Fruit fly (Drosophila melanogaster) whole organism, prepupa: Measurements from ENCODE around the gene mRpS25.
A peak's percentile ranks its signal among the peaks of the same experiment; 100 is the strongest.

Source experiments
- Blimp-1 ChIP-seq: fragments of 200-800 bp; sonication (Bioruptor generic); optimal IDR thresholded peaks from 3 replicates; lab custom pipeline; 2017; ENCODE audit warnings: missing biosample characterization, missing genetic modification characterization, mild to moderate bottlenecking, moderate library complexity, missing genetic modification reagents
- CG10631 ChIP-seq: fragments of 200-800 bp; sonication (Bioruptor generic); optimal IDR thresholded peaks from 2 replicates; lab custom pipeline; 2016; ENCODE audit warnings: missing biosample characterization, missing genetic modification characterization
- CG11294 ChIP-seq: fragments of 200-800 bp; sonication (Bioruptor generic); IDR thresholded peaks from 2 replicates; pipeline ENCODE4 v1.3.6; 2022; ENCODE audit warnings: missing biosample characterization, missing genetic modification characterization
- CG11762 ChIP-seq: fragments of 200-800 bp; sonication (Bioruptor generic); optimal IDR thresholded peaks from 3 replicates; lab custom pipeline; 2016; ENCODE audit warnings: missing biosample characterization, missing genetic modification characterization; ENCODE audit not compliant: insufficient read depth
- CG15336 ChIP-seq: fragments of 200-800 bp; sonication (Bioruptor generic); IDR thresholded peaks from 2 replicates; pipeline ENCODE4 v1.3.6; 2022; ENCODE audit warnings: missing biosample characterization, missing genetic modification characterization
- CG1621 ChIP-seq: fragments of 200-800 bp; sonication (Bioruptor generic); optimal IDR thresholded peaks from 3 replicates; lab custom pipeline; 2018; ENCODE audit warnings: missing biosample characterization, mild to moderate bottlenecking, missing genetic modification characterization
- CG16779 ChIP-seq: fragments of 200-800 bp; sonication (Bioruptor generic); optimal IDR thresholded peaks from 3 replicates; lab custom pipeline; 2017; ENCODE audit warnings: missing biosample characterization, mild to moderate bottlenecking, missing genetic modification characterization
- CG3032 ChIP-seq: fragments of 200-800 bp; optimal IDR thresholded peaks from 2 replicates; lab custom pipeline; 2019; ENCODE audit warnings: missing biosample characterization, mild to moderate bottlenecking, missing genetic modification characterization, moderate library complexity
- CG32006 ChIP-seq: fragments of 200-800 bp; sonication (Bioruptor generic); optimal IDR thresholded peaks from 3 replicates; lab custom pipeline; 2017; ENCODE audit warnings: missing biosample characterization, mild to moderate bottlenecking, missing genetic modification characterization
- CG34406 ChIP-seq: fragments of 200-800 bp; sonication (Bioruptor generic); optimal IDR thresholded peaks from 3 replicates; lab custom pipeline; 2016; ENCODE audit warnings: missing biosample characterization, missing genetic modification characterization
- CG3919 ChIP-seq: fragments of 200-800 bp; sonication (Bioruptor generic); optimal IDR thresholded peaks from 3 replicates; lab custom pipeline; 2016; ENCODE audit warnings: missing biosample characterization, missing genetic modification characterization
- CG4318 ChIP-seq: fragments of 200-800 bp; sonication (Bioruptor generic); optimal IDR thresholded peaks from 3 replicates; lab custom pipeline; 2017; ENCODE audit warnings: missing biosample characterization, mild to moderate bottlenecking, missing genetic modification characterization
- CG6163 ChIP-seq: fragments of 200-800 bp; sonication (Bioruptor generic); IDR thresholded peaks from 3 replicates; pipeline ENCODE4 v1.3.6; 2022; ENCODE audit warnings: missing biosample characterization, missing genetic modification characterization
- CG6276 ChIP-seq: fragments of 200-800 bp; sonication (Bioruptor generic); optimal IDR thresholded peaks from 2 replicates; lab custom pipeline; 2017; ENCODE audit warnings: missing biosample characterization, mild to moderate bottlenecking, missing genetic modification characterization
- CG6808 ChIP-seq: fragments of 200-800 bp; sonication (Bioruptor generic); optimal IDR thresholded peaks from 3 replicates; lab custom pipeline; 2017; ENCODE audit warnings: missing biosample characterization, missing genetic modification characterization, mild to moderate bottlenecking, moderate library complexity, missing genetic modification reagents
- CG7368 ChIP-seq: fragments of 200-800 bp; sonication (Bioruptor generic); optimal IDR thresholded peaks from 3 replicates; lab custom pipeline; 2016; ENCODE audit warnings: missing biosample characterization, missing genetic modification characterization
- CG8119 ChIP-seq: fragments of 200-800 bp; sonication (Bioruptor generic); IDR thresholded peaks from 3 replicates; pipeline ENCODE4 v1.3.6; 2022; ENCODE audit warnings: missing biosample characterization, missing genetic modification characterization
- CG8632 ChIP-seq: fragments of 200-800 bp; sonication (Bioruptor generic); optimal IDR thresholded peaks from 3 replicates; lab custom pipeline; 2016; ENCODE audit warnings: missing biosample characterization, missing genetic modification characterization
- Eip78C ChIP-seq: fragments of 200-800 bp; sonication (Bioruptor generic); peaks from one replicate; lab custom pipeline; 2016; ENCODE audit warnings: missing biosample characterization, missing genetic modification characterization
- Eip93F ChIP-seq: fragments of 200-800 bp; sonication (Bioruptor generic); optimal IDR thresholded peaks from 2 replicates; lab custom pipeline; 2016; ENCODE audit warnings: missing biosample characterization, mild to moderate bottlenecking, missing genetic modification characterization
- Ets21C ChIP-seq: fragments of 200-800 bp; sonication (Bioruptor generic); optimal IDR thresholded peaks from 3 replicates; lab custom pipeline; 2016; ENCODE audit warnings: missing biosample characterization, missing genetic modification characterization
- Ets96B ChIP-seq: fragments of 200-800 bp; optimal IDR thresholded peaks from 2 replicates; lab custom pipeline; 2019; ENCODE audit warnings: missing biosample characterization, mild to moderate bottlenecking, missing genetic modification characterization, moderate library complexity
- Gug ChIP-seq: fragments of 200-800 bp; sonication (Bioruptor generic); IDR thresholded peaks from 2 replicates; pipeline ENCODE4 v1.3.6; 2022; ENCODE audit warnings: missing biosample characterization, missing genetic modification characterization
- Hr38 ChIP-seq: sonication (Bioruptor generic); optimal IDR thresholded peaks from 2 replicates; lab custom pipeline; 2016; ENCODE audit warnings: missing biosample characterization, missing genetic modification characterization
- Lpt ChIP-seq: fragments of 200-800 bp; sonication (Bioruptor generic); optimal IDR thresholded peaks from 3 replicates; lab custom pipeline; 2016; ENCODE audit warnings: missing biosample characterization, missing genetic modification characterization
- Met ChIP-seq: fragments of 200-800 bp; sonication (Bioruptor generic); optimal IDR thresholded peaks from 3 replicates; lab custom pipeline; 2016; ENCODE audit warnings: missing biosample characterization, missing genetic modification characterization
- OdsH ChIP-seq: fragments of 200-800 bp; sonication (Bioruptor generic); optimal IDR thresholded peaks from 3 replicates; lab custom pipeline; 2016; ENCODE audit warnings: missing biosample characterization, missing genetic modification characterization
- Sox102F ChIP-seq: fragments of 200-800 bp; sonication (Bioruptor generic); optimal IDR thresholded peaks from 2 replicates; lab custom pipeline; 2016; ENCODE audit warnings: missing biosample characterization, mild to moderate bottlenecking, missing genetic modification characterization
- Sox14 ChIP-seq: fragments of 200-800 bp; sonication (Bioruptor generic); optimal IDR thresholded peaks from 3 replicates; lab custom pipeline; 2016; ENCODE audit warnings: missing biosample characterization, missing genetic modification characterization
- achi ChIP-seq: fragments of 200-800 bp; sonication (Bioruptor generic); optimal IDR thresholded peaks from 3 replicates; lab custom pipeline; 2016; ENCODE audit warnings: missing biosample characterization, missing genetic modification characterization
- acj6 ChIP-seq: fragments of 200-800 bp; sonication (Bioruptor generic); optimal IDR thresholded peaks from 3 replicates; lab custom pipeline; 2016; ENCODE audit warnings: missing biosample characterization, missing genetic modification characterization
- cyc ChIP-seq: fragments of 200-800 bp; sonication (Bioruptor generic); optimal IDR thresholded peaks from 3 replicates; lab custom pipeline; 2016; ENCODE audit warnings: missing biosample characterization, missing genetic modification characterization
- dsx ChIP-seq: fragments of 200-800 bp; optimal IDR thresholded peaks from 3 replicates; lab custom pipeline; 2019; ENCODE audit warnings: missing biosample characterization, mild to moderate bottlenecking, missing genetic modification characterization, moderate library complexity; ENCODE audit not compliant: poor library complexity, severe bottlenecking
- eg ChIP-seq: fragments of 200-800 bp; sonication (Bioruptor generic); IDR thresholded peaks from 3 replicates; pipeline ENCODE4 v1.3.6; 2022; ENCODE audit warnings: missing biosample characterization, missing genetic modification characterization
- fd85E ChIP-seq: fragments of 200-800 bp; sonication (Bioruptor generic); optimal IDR thresholded peaks from 3 replicates; lab custom pipeline; 2016; ENCODE audit warnings: missing biosample characterization, missing genetic modification characterization
- lz ChIP-seq: fragments of 200-800 bp; sonication (Bioruptor generic); optimal IDR thresholded peaks from 3 replicates; lab custom pipeline; 2016; ENCODE audit warnings: missing biosample characterization, missing genetic modification characterization
- net ChIP-seq: fragments of 200-800 bp; sonication (Bioruptor generic); optimal IDR thresholded peaks from 3 replicates; lab custom pipeline; 2016; ENCODE audit warnings: missing biosample characterization, missing genetic modification characterization
- pdm3 ChIP-seq: fragments of 200-800 bp; sonication (Bioruptor generic); optimal IDR thresholded peaks from 3 replicates; lab custom pipeline; 2016; ENCODE audit warnings: missing biosample characterization, missing genetic modification characterization
- salr ChIP-seq, 2 experiments: fragments of 200-800 bp; sonication (Bioruptor generic); optimal IDR thresholded peaks; 3 replicates each; lab custom pipeline; 2016 to 2018; ENCODE audit warnings: missing biosample characterization in 2 of 2, missing genetic modification characterization in 2 of 2, mild to moderate bottlenecking in 1 of 2
- spab ChIP-seq: fragments of 200-800 bp; sonication (Bioruptor generic); optimal IDR thresholded peaks from 2 replicates; lab custom pipeline; 2017; ENCODE audit warnings: missing biosample characterization, mild to moderate bottlenecking, missing genetic modification characterization, missing genetic modification reagents
- svp ChIP-seq: fragments of 200-800 bp; sonication (Bioruptor generic); peaks from one replicate; lab custom pipeline; 2016; ENCODE audit warnings: missing biosample characterization, missing genetic modification characterization
- vri ChIP-seq: fragments of 200-800 bp; sonication (Bioruptor generic); optimal IDR thresholded peaks from 3 replicates; lab custom pipeline; 2016; ENCODE audit warnings: missing biosample characterization, mild to moderate bottlenecking, missing genetic modification characterization

Gene mRpS25

DNA sequence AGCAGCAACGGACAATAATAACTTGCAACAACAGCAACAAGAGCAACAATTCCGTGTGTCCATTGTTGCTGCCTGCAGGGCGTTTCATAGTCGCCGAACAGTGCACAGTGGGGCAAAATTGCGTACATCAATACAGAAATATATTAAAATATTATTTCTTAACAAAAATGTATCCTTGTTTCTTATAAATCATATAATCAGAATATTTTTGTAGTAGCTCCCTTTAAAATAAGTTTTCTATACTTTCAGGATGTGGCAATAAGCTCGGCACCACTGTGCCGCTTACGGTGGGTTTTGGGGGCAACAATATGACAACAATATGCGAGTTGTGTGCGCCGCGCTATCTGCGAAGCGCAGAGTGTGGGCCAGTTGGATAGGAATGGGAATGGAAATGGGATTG is 29.5 kb upstream of the mRpS25 start (continued):
- TF ChIP-seq lz (GFP tag; lab: Kevin White, UChicago): peak; percentile 42
- peak; percentile 67 for TF ChIP-seq CG34406 (GFP tag; lab: Kevin White, UChicago)
- peak; percentile 50 for TF ChIP-seq Sox102F (GFP tag; lab: Kevin White, UChicago)
- peak; percentile 39 for TF ChIP-seq Met (GFP tag; lab: Kevin White, UChicago)
- peak; percentile 43 for TF ChIP-seq cyc (GFP tag; lab: Kevin White, UChicago)
- TF ChIP-seq acj6 (GFP tag; lab: Kevin White, UChicago): peak; percentile 76
- peak; percentile 31 for TF ChIP-seq fd85E
- TF ChIP-seq net (GFP tag; lab: Kevin White, UChicago): peak; percentile 74
- TF ChIP-seq spab: peak; percentile 82
- TF ChIP-seq CG6276 (GFP tag; lab: Kevin White, UChicago): peak; percentile 67
- TF ChIP-seq svp (GFP tag; lab: Kevin White, UChicago): peak; percentile 77
- TF ChIP-seq CG32006 (GFP tag; lab: Kevin White, UChicago): peak; percentile 78
- TF ChIP-seq CG1621 (tag; lab: Kevin White, UChicago): peak; percentile 85
- TF ChIP-seq CG6808: peak; percentile 81
- no peak for TF ChIP-seq Eip93F (GFP tag; lab: Kevin White, UChicago)
- TF ChIP-seq vri: no peak
- TF ChIP-seq Ets21C (GFP tag; lab: Kevin White, UChicago): no peak
- TF ChIP-seq Gug (GFP tag; lab: Robert Waterston, UW): peak; percentile 82
- peak; percentile 84 for TF ChIP-seq CG3032 (tag; lab: Kevin White, UChicago)
- peak; percentile 77 for TF ChIP-seq CG10631 (GFP tag; lab: Kevin White, UChicago)
- TF ChIP-seq CG11762 (GFP tag; lab: Kevin White, UChicago): peak; percentile 77
- TF ChIP-seq Eip78C (GFP tag; lab: Kevin White, UChicago): peak; percentile 97
- TF ChIP-seq pdm3 (GFP tag; lab: Kevin White, UChicago): peak; percentile 76
- TF ChIP-seq CG8119 (GFP tag; lab: Robert Waterston, UW): peak; percentile 84
- TF ChIP-seq dsx (GFP tag; lab: Kevin White, UChicago): peak; percentile 89
- TF ChIP-seq CG6163 (GFP tag; lab: Robert Waterston, UW): peak; percentile 86
- TF ChIP-seq CG16779 (tag; lab: Kevin White, UChicago): peak; percentile 68
- TF ChIP-seq eg: peak; percentile 87
- peak; percentile 34 for TF ChIP-seq Lpt (GFP tag; lab: Kevin White, UChicago)
- TF ChIP-seq Sox14 (GFP tag; lab: Kevin White, UChicago): peak; percentile 44
- TF ChIP-seq CG11294: peak; percentile 69
- peak; percentile 51 for TF ChIP-seq CG4318
- peak; percentile 74 for TF ChIP-seq OdsH (GFP tag; lab: Kevin White, UChicago)
- peak; percentile 76 for TF ChIP-seq CG8632 (GFP tag; lab: Kevin White, UChicago)
- TF ChIP-seq CG7368 (GFP tag; lab: Kevin White, UChicago): peak; percentile 68
- TF ChIP-seq achi (GFP tag; lab: Kevin White, UChicago): peak; percentile 86
- no peak for TF ChIP-seq Blimp-1 (GFP tag; lab: Kevin White, UChicago)
- peak; percentile 85 for TF ChIP-seq Ets96B (tag; lab: Kevin White, UChicago)

DNA sequence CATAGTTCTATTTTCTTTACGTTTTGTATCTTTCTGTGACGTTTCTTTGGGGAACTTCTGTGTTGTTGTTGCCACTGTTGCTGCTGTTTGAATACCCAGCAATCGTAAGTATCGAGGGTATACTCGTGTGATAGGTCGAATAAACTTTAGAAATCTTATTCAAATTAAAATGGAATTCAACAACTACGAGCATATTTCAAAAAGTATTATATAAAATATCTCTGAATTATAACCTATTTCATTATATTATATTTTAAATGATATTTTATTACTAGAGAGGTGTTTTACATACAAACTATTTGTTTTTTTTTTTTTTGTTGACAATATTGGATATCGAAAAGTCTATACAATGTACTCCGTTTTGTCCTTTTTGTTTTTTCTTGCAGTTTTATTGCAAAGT is 26.4 kb upstream of the mRpS25 start:
- no peak for TF ChIP-seq Hr38 (GFP tag; lab: Kevin White, UChicago)
- TF ChIP-seq acj6 (GFP tag; lab: Kevin White, UChicago): peak; percentile 25
- TF ChIP-seq CG3032 (tag; lab: Kevin White, UChicago): peak; percentile 18
- TF ChIP-seq CG6276 (GFP tag; lab: Kevin White, UChicago): peak; percentile 26
- peak; percentile 59 for TF ChIP-seq CG15336 (GFP tag; lab: Robert Waterston, UW)
- TF ChIP-seq CG10631 (GFP tag; lab: Kevin White, UChicago): peak; percentile 32
- TF ChIP-seq spab: no peak
- TF ChIP-seq CG8632 (GFP tag; lab: Kevin White, UChicago): no peak
- peak; percentile 15 for TF ChIP-seq dsx (GFP tag; lab: Kevin White, UChicago)
- peak in 1 of 2 experiments; percentile 38 for TF ChIP-seq salr (GFP tag; optimal IDR thresholded peaks at IDR 0.05; lab: Kevin White, UChicago)
- peak; percentile 36; the same call in 1 of the 3 replicates for TF ChIP-seq CG8119 (GFP tag; lab: Robert Waterston, UW)
- TF ChIP-seq Eip78C (GFP tag; lab: Kevin White, UChicago): peak; percentile 33
- TF ChIP-seq CG3919: peak; percentile 15
- TF ChIP-seq Lpt (GFP tag; lab: Kevin White, UChicago): peak; percentile 18
- peak; percentile 60 for TF ChIP-seq CG32006 (GFP tag; lab: Kevin White, UChicago)
- TF ChIP-seq CG6163 (GFP tag; lab: Robert Waterston, UW): no peak
- TF ChIP-seq achi (GFP tag; lab: Kevin White, UChicago): peak; percentile 14
- TF ChIP-seq, all 60 proteins: peak for 13
